Worm (Caenorhabditis elegans) whole organism, L1 larva: Measurements from ENCODE around the gene srw-91.

Experiments used
- C34B4.2 ChIP-seq: sonication (generic microtip); optimal IDR thresholded peaks from 2 replicates; lab custom pipeline; 2017; ENCODE audit warnings: mild to moderate bottlenecking, missing genetic modification characterization, missing compliant biosample characterization
- alr-1 ChIP-seq: fragments of 200-800 bp; sonication (Bioruptor generic); optimal IDR thresholded peaks from 2 replicates; lab custom pipeline; 2018; ENCODE audit warnings: borderline replicate concordance, mild to moderate bottlenecking, missing genetic modification characterization, missing compliant biosample characterization
- blmp-1 ChIP-seq: fragments of 150-350 bp; optimal IDR thresholded peaks from 2 replicates; lab custom pipeline; 2014; ENCODE audit warnings: missing biosample characterization, missing genetic modification characterization
- hlh-4 ChIP-seq: sonication (generic microtip); optimal IDR thresholded peaks from 2 replicates; lab custom pipeline; 2016; ENCODE audit warnings: mild to moderate bottlenecking, missing genetic modification characterization, missing compliant biosample characterization
- isw-1 ChIP-seq: fragments of 200-800 bp; sonication (Bioruptor generic); IDR thresholded peaks from 2 replicates; pipeline ENCODE4 v1.3.6; 2022; ENCODE audit warnings: missing genetic modification characterization, missing compliant biosample characterization
- lin-15B ChIP-seq: fragments of 150-350 bp; sonication (generic microtip); optimal IDR thresholded peaks from 3 replicates; lab custom pipeline; 2014; ENCODE audit warnings: missing biosample characterization, missing genetic modification characterization
- lsy-2 ChIP-seq, 2 experiments: fragments of 150-350 bp; optimal IDR thresholded peaks; 2 replicates each; lab custom pipeline; 2014; ENCODE audit warnings: missing biosample characterization in 2 of 2, missing genetic modification characterization in 2 of 2
- mdl-1 ChIP-seq, 2 experiments: fragments of 150-350 bp; optimal IDR thresholded peaks; 2 replicates each; lab custom pipeline; 2014 to 2017; ENCODE audit warnings: missing biosample characterization in 2 of 2, missing genetic modification characterization in 2 of 2, inconsistent platforms in 1 of 2
- nhr-11 ChIP-seq: fragments of 150-350 bp; optimal IDR thresholded peaks from 2 replicates; lab custom pipeline; 2014; ENCODE audit warnings: missing biosample characterization, missing genetic modification characterization
- nhr-12 ChIP-seq: sonication (generic microtip); optimal IDR thresholded peaks from 2 replicates; lab custom pipeline; 2017; ENCODE audit warnings: missing biosample characterization, missing genetic modification characterization
- nhr-237 ChIP-seq: fragments of 150-350 bp; optimal IDR thresholded peaks from 2 replicates; lab custom pipeline; 2014; ENCODE audit warnings: missing biosample characterization, missing genetic modification characterization
- pqm-1 ChIP-seq: sonication (generic microtip); optimal IDR thresholded peaks from 3 replicates; lab custom pipeline; 2017; ENCODE audit warnings: missing biosample characterization, missing genetic modification characterization
- zag-1 ChIP-seq: fragments of 150-350 bp; optimal IDR thresholded peaks from 2 replicates; lab custom pipeline; 2014; ENCODE audit warnings: missing biosample characterization, missing genetic modification characterization

- TF ChIP-seq pqm-1 (no peak), zag-1 (tag; lab: Kevin White, UChicago) (no peak), isw-1 (no peak), nhr-12 (tag; lab: Kevin White, UChicago) (no peak), hlh-4 (no peak), alr-1 (tag; lab: Kevin White, UChicago) (no peak), lin-15B (tag; lab: Kevin White, UChicago) (no peak), nhr-11 (tag; lab: Kevin White, UChicago) (no peak), C34B4.2 (tag; lab: Kevin White, UChicago) (no peak), nhr-237 (tag; lab: Kevin White, UChicago) (no peak), blmp-1 (tag; lab: Kevin White, UChicago) (no peak), mdl-1 (tag; optimal IDR thresholded peaks at IDR 0.05; lab: Kevin White, UChicago) (no peak), lsy-2 (tag; optimal IDR thresholded peaks at IDR 0.05; lab: Kevin White, UChicago) (no peak)
Observed at ce11 chrV:1685328-1685727, 4.7 kb upstream of the srw-91 start, which contains the start of gene srh-5.
